Worm (Caenorhabditis elegans) whole organism, L3 larva: ENCODE results near the gene wago-5.

ENCODE experiments used
- nhr-11 ChIP-seq: fragments of 150-350 bp; optimal IDR thresholded peaks from 2 replicates; lab custom pipeline; 2014; ENCODE audit warnings: missing biosample characterization, missing genetic modification characterization
- nhr-77 ChIP-seq: fragments of 150-350 bp; optimal IDR thresholded peaks from 2 replicates; lab custom pipeline; 2014; ENCODE audit warnings: missing biosample characterization, missing genetic modification characterization

- no peak for TF ChIP-seq nhr-11 (tag; lab: Kevin White, UChicago)
- TF ChIP-seq nhr-77 (tag; lab: Kevin White, UChicago) = no peak
Observed at ce11 chrII:5774120-5774519, 41.2 kb downstream of the wago-5 start, which contains the start of the genes dmd-5 and F10C1.1.
